Worm (Caenorhabditis elegans): ENCODE measurements around the gene gpa-18.
"Not testable (repeated sequence)": the region's sequence is repeated elsewhere in the genome, so short reads cannot be mapped to it uniquely, and the experiment has no call there.

Gene gpa-18

DNA sequence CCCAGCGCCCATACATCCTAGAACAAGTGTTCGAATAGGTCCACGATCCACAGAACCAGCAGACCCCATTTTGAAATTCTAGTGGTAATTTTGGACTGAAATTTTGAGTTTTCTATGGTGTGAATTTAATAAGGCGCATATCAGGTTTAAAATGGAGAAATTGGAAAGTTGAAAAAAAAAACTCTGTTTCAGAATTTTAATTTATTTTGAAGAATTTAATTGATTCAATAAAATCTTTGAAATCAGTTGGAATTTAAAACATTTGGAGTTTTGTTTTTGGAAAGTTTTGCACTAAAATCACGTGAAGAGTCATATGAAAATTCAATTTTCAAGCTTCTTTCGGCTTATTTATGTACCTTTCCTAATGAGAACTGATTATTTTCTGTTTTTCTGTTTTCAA is at the start of gene gpa-18:
Gene gpa-18, minus strand, starts transcription at position 101 of the 400 bp plus-strand sequence.
- no peak for TF ChIP-seq med-1 (GFP tag; optimal IDR thresholded peaks at IDR 0.05; ENCODE audit: insufficient read depth)

DNA sequence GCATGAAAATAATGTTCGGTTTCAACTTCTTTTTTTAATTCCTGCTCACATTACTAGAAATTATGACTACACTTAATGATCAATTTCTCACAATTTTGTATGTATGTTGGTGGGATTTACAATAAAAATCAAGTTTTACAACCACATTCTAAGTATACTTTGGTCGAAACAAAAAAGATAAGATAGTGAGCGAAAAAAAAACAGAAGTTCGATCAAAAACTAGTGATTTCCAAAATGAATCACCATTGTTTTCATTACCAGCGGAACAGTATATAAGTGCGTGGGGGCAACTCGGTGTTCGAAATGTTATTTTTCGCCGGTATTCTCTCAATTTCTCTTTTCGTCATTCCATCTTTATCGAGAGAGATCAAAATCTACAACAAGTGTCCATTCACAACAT is 35.1 kb upstream of the gpa-18 start, which contains the start of gene thn-5:
Gene thn-5, plus strand, starts transcription at position 301 of the 400 bp plus-strand sequence.
- TF ChIP-seq tab-1 (GFP tag; IDR thresholded peaks at IDR 0.05) (no peak), T22C8.4 (GFP tag; IDR thresholded peaks at IDR 0.05) (no peak), cog-1 (tag; optimal IDR thresholded peaks at IDR 0.05) (no peak), ztf-29 (GFP tag; IDR thresholded peaks at IDR 0.05) (no peak), ref-1 (GFP tag; conservative IDR thresholded peaks at IDR 0.05) (no peak), med-1 (GFP tag; optimal IDR thresholded peaks at IDR 0.05; ENCODE audit: insufficient read depth) (no peak), klf-2 (GFP tag; conservative IDR thresholded peaks at IDR 0.05) (no peak), flt-1 (GFP tag; IDR thresholded peaks at IDR 0.05) (no peak)

DNA sequence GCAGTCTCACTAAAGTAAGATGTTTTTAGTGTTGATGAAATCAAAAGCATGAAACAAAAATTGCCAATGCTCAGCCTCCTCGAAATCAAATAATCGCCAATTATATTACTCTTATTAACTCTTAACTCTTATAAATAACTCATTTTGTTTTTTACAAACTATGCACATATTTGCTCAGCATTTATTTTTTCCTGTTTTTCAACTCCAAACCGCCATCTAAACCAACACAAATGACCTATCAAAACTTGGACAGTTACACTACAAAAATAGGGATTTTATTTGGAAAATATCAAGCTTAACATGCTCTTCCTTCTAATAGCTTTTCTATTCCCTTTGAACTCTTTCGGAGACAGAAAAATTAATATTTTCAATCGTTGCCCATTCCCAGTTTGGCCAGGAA is 33.2 kb upstream of the gpa-18 start, which contains the start of gene thn-6:
Gene thn-6, plus strand, starts transcription at position 301 of the 400 bp plus-strand sequence.
- TF ChIP-seq cog-1 (tag; optimal IDR thresholded peaks at IDR 0.05) = no peak
- TF ChIP-seq tab-1 (GFP tag; IDR thresholded peaks at IDR 0.05) = no peak
- no peak for TF ChIP-seq ref-1 (GFP tag; conservative IDR thresholded peaks at IDR 0.05)
- TF ChIP-seq ztf-29 (GFP tag; IDR thresholded peaks at IDR 0.05) = no peak
- TF ChIP-seq med-1 (GFP tag; optimal IDR thresholded peaks at IDR 0.05; ENCODE audit: insufficient read depth) = no peak
- TF ChIP-seq ztf-23 (GFP tag; IDR thresholded peaks at IDR 0.05) = no peak
- TF ChIP-seq flt-1 (GFP tag; IDR thresholded peaks at IDR 0.05) = no peak
- no peak for TF ChIP-seq T22C8.4 (GFP tag; IDR thresholded peaks at IDR 0.05)
- no peak for TF ChIP-seq klf-2 (GFP tag; conservative IDR thresholded peaks at IDR 0.05)

DNA sequence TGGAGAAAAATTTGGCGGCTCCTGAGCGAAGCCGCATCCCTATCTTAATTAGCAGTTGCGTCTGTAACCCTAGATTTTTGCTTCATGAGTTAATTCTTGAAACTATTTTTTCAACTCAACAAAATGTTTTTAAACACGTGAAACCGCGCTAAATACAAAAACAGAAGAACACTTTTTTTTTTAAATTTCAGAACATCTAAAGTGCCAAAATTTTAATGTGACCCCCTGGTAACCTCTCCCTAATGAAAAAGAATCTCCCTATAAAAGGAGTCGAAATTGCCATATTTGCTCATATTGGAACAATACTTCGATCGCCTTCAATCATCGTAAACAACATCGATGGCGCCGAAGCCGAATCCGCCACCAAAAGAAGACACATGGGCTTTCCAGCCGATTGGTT is 31.1 kb upstream of the gpa-18 start, which contains the start of gene nsph-4.1:
Gene nsph-4.1, plus strand, starts transcription at position 301 of the 400 bp plus-strand sequence.
- TF ChIP-seq klf-2 (GFP tag; conservative IDR thresholded peaks at IDR 0.05); tab-1 (GFP tag; IDR thresholded peaks at IDR 0.05); T22C8.4 (GFP tag; IDR thresholded peaks at IDR 0.05): not testable (repeated sequence)

DNA sequence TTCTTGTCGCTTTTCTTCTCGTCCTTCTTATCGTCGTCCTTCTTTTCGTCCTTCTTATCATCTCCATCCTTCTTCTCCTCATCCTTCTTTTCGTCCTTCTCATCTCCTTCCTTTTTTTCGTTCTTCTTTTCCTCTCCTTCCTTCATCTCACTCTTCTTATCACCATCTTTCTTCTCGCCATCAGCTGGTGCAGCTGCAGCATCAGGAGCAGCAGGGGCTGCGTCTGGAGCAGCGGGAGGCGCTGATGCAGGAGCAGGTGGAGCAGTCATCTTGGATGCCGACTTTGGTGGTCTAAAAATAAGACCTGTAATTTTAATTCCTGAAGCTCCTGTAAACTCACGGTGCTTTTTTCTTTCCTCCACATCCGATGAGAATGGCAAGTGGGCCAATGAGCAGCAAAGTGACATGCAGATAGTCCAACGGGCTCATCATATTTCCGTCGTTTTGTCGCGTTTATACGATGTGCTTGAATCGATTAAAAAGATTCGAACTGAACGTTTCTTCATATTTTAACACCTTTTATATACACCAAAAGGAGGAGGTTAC is 29.9 kb upstream of the gpa-18 start, which contains the start of gene cylc-1:
Gene cylc-1, minus strand, starts transcription at position 496 of the 546 bp plus-strand sequence.
- not testable (repeated sequence) for TF ChIP-seq ztf-23 (GFP tag; IDR thresholded peaks at IDR 0.05); ztf-29 (GFP tag; IDR thresholded peaks at IDR 0.05); ref-1 (GFP tag; conservative IDR thresholded peaks at IDR 0.05)

DNA sequence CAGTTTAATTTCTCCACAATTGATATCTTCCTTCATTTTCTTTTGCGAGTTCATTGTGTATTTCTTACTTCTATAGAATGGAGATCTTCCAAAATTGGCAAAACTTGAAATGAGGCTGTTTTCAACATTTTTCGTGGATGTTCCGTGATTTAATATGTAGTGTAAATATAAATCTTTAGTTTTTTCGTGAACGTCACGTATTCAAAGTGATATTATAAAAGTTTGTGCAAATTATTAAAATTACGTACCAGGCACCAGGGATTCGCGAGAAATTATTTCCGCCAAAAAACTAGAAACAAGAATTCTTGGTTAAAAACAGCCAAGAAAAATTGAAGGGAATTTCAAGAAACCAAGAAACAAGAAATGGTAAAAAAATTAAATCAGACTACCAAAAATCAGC is 28.8 kb upstream of the gpa-18 start, which contains the start of gene Y59E9AL.8:
Gene Y59E9AL.8, minus strand, starts transcription at position 101 of the 400 bp plus-strand sequence.
- TF ChIP-seq med-1 (GFP tag; optimal IDR thresholded peaks at IDR 0.05; ENCODE audit: insufficient read depth) (no peak), flt-1 (GFP tag; IDR thresholded peaks at IDR 0.05) (no peak), T22C8.4 (GFP tag; IDR thresholded peaks at IDR 0.05) (no peak), ztf-23 (GFP tag; IDR thresholded peaks at IDR 0.05) (no peak)

DNA sequence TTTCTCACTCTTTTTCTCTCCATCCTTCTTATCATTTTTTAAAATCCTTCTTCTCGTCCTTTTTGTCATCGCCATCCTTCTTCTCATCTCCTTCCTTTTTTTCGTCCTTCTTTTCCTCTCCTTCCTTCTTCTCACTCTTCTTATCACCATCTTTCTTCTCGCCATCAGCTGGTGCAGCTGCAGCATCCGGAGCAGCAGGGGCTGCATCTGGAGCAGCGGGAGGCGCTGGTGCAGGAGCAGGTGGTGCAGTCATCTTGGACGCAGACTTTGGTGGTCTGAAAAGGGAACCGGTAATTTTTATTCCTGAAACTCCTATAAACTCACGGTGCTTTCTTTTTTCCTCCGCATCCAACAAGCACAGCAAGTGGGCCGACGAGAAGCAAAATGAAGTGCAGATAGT is 26.3 kb upstream of the gpa-18 start:
- TF ChIP-seq med-1 (GFP tag; optimal IDR thresholded peaks at IDR 0.05; ENCODE audit: insufficient read depth) (no peak), T22C8.4 (GFP tag; IDR thresholded peaks at IDR 0.05) (no peak), ztf-23 (GFP tag; IDR thresholded peaks at IDR 0.05) (no peak), ref-1 (GFP tag; conservative IDR thresholded peaks at IDR 0.05) (no peak), klf-2 (GFP tag; conservative IDR thresholded peaks at IDR 0.05) (no peak), cog-1 (tag; optimal IDR thresholded peaks at IDR 0.05) (no peak), flt-1 (GFP tag; IDR thresholded peaks at IDR 0.05) (no peak), ztf-29 (GFP tag; IDR thresholded peaks at IDR 0.05) (no peak), tab-1 (GFP tag; IDR thresholded peaks at IDR 0.05) (no peak)

DNA sequence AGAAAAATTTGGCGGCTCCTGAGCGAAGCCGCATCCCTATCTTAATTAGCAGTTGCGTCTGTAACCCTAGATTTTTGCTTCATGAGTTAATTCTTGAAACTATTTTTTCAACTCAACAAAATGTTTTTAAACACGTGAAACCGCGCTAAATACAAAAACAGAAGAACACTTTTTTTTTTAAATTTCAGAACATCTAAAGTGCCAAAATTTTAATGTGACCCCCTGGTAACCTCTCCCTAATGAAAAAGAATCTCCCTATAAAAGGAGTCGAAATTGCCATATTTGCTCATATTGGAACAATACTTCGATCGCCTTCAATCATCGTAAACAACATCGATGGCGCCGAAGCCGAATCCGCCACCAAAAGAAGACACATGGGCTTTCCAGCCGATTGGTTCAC is 23.1 kb upstream of the gpa-18 start, which contains the start of gene nsph-4.2:
Gene nsph-4.2, plus strand, starts transcription at position 301 of the 400 bp plus-strand sequence.
- TF ChIP-seq ztf-23 (GFP tag; IDR thresholded peaks at IDR 0.05); med-1 (GFP tag; optimal IDR thresholded peaks at IDR 0.05; ENCODE audit: insufficient read depth); T22C8.4 (GFP tag; IDR thresholded peaks at IDR 0.05): not testable (repeated sequence)

DNA sequence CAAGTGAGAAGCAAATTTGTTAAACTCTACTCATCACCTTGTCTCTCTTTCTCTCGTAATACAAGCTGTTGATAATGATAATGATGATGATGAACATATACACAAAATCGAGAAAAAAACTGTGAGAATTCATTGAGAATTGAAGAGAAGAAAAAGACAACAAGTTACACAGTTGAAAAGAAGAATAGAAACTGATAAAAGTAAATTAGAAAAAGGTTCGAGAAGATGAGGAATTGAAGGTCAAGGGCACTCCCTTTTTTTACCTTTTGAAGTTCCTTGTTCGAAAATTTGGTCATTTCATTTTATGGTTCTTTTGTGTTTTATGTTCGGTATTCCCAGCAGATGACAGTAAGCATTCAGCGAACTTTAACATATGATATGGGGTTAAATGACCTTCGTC is 20.9 kb upstream of the gpa-18 start:
- TF ChIP-seq med-1 (GFP tag; optimal IDR thresholded peaks at IDR 0.05; ENCODE audit: insufficient read depth) (no peak), ref-1 (GFP tag; conservative IDR thresholded peaks at IDR 0.05) (no peak), cog-1 (tag; optimal IDR thresholded peaks at IDR 0.05) (no peak), ztf-29 (GFP tag; IDR thresholded peaks at IDR 0.05) (no peak)

DNA sequence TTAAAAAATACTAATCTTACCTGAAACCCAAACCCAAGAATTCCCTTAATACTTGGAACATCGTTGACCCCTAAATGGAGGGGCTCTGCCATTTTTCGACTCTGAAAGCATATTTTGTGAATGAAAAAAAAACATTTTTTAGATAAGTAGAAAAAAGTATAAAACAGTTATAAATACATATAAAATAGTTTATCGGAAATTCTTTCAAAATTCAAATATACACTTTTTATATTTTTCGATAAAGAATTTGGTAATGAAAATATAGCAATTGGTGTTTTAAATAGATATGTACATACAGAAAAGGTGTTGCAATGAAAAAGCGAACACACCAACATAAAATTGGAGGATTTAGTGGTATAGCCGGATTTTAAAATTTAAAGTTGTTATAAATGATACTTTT is 19.7 kb upstream of the gpa-18 start, which contains the start of gene Y59E9AL.4:
Gene Y59E9AL.4, minus strand, starts transcription at position 101 of the 400 bp plus-strand sequence.
- TF ChIP-seq T22C8.4 (GFP tag; IDR thresholded peaks at IDR 0.05) (no peak), cog-1 (tag; optimal IDR thresholded peaks at IDR 0.05) (no peak), klf-2 (GFP tag; conservative IDR thresholded peaks at IDR 0.05) (no peak), ztf-29 (GFP tag; IDR thresholded peaks at IDR 0.05) (no peak), ztf-23 (GFP tag; IDR thresholded peaks at IDR 0.05) (no peak), med-1 (GFP tag; optimal IDR thresholded peaks at IDR 0.05; ENCODE audit: insufficient read depth) (no peak)

DNA sequence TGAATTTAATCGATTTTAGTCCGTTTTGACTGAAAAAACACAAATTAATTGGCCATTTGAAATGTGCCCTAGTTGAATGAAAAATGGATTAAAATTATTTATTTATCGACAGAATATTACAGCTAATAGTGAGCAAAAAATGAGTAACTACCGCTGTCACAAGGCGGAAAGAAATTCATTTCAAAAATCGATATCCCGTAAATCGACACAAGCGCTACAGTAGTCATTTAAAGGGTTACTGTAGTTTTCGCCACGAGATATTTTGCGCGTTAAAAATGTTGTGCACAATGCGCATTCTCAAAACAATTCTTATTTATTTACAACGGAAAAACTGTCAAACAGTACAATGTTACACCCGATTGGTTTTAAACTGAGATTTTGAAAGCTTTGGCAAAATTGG is 15.2 kb upstream of the gpa-18 start:
- TF ChIP-seq T22C8.4 (GFP tag; IDR thresholded peaks at IDR 0.05) = no peak
- no peak for TF ChIP-seq ref-1 (GFP tag; conservative IDR thresholded peaks at IDR 0.05)
- TF ChIP-seq med-1 (GFP tag; optimal IDR thresholded peaks at IDR 0.05; ENCODE audit: insufficient read depth) = no peak
- no peak for TF ChIP-seq klf-2 (GFP tag; conservative IDR thresholded peaks at IDR 0.05)
- no peak for TF ChIP-seq flt-1 (GFP tag; IDR thresholded peaks at IDR 0.05)
- no peak for TF ChIP-seq tab-1 (GFP tag; IDR thresholded peaks at IDR 0.05)
- no peak for TF ChIP-seq cog-1 (tag; optimal IDR thresholded peaks at IDR 0.05)
- no peak for TF ChIP-seq ztf-29 (GFP tag; IDR thresholded peaks at IDR 0.05)
- no peak for TF ChIP-seq ztf-23 (GFP tag; IDR thresholded peaks at IDR 0.05)
